Worm (Caenorhabditis elegans) whole organism, mixed stage, embryonic: ENCODE results near the gene dsl-5.

Experiments used
- M03D4.4 ChIP-seq: sonication (generic microtip); optimal IDR thresholded peaks from 2 replicates; lab custom pipeline; 2017; ENCODE audit warnings: mild to moderate bottlenecking, missing genetic modification characterization, missing compliant biosample characterization
- bed-3 ChIP-seq: fragments of 200-800 bp; sonication (Bioruptor generic); optimal IDR thresholded peaks from 3 replicates; lab custom pipeline; 2018; ENCODE audit warnings: mild to moderate bottlenecking, missing genetic modification characterization, moderate library complexity, missing compliant biosample characterization
- blmp-1 ChIP-seq: fragments of 150-350 bp; optimal IDR thresholded peaks from 2 replicates; lab custom pipeline; 2014; ENCODE audit warnings: missing biosample characterization, missing genetic modification characterization
- ceh-39 ChIP-seq: fragments of 150-350 bp; optimal IDR thresholded peaks from 2 replicates; lab custom pipeline; 2014; ENCODE audit warnings: missing biosample characterization, missing genetic modification characterization
- ceh-43 ChIP-seq: fragments of 200-800 bp; sonication (Bioruptor generic); optimal IDR thresholded peaks from 2 replicates; lab custom pipeline; 2018; ENCODE audit warnings: mild to moderate bottlenecking, missing genetic modification characterization, moderate library complexity, missing compliant biosample characterization
- ceh-83 ChIP-seq: fragments of 200-800 bp; sonication (Bioruptor generic); optimal IDR thresholded peaks from 2 replicates; lab custom pipeline; 2018; ENCODE audit warnings: mild to moderate bottlenecking, missing genetic modification characterization, missing compliant biosample characterization
- ces-1 ChIP-seq: fragments of 150-350 bp; optimal IDR thresholded peaks from 2 replicates; lab custom pipeline; 2014; ENCODE audit warnings: missing biosample characterization, missing genetic modification reagents, missing genetic modification characterization
- cnd-1 ChIP-seq: fragments of 200-800 bp; sonication (Bioruptor generic); optimal IDR thresholded peaks from 2 replicates; lab custom pipeline; 2018; ENCODE audit warnings: mild to moderate bottlenecking, missing genetic modification characterization, missing compliant biosample characterization
- drap-1 ChIP-seq: fragments of 200-800 bp; sonication (Bioruptor generic); optimal IDR thresholded peaks from 3 replicates; lab custom pipeline; 2018; ENCODE audit warnings: mild to moderate bottlenecking, missing genetic modification characterization, missing compliant biosample characterization
- elt-1 ChIP-seq: sonication (generic microtip); optimal IDR thresholded peaks from 2 replicates; lab custom pipeline; 2017; ENCODE audit warnings: missing genetic modification characterization, mild to moderate bottlenecking, missing compliant biosample characterization, antibody characterized with exemption, moderate library complexity, borderline replicate concordance; ENCODE audit not compliant: insufficient read depth
- elt-3 ChIP-seq: fragments of 150-350 bp; optimal IDR thresholded peaks from 2 replicates; lab custom pipeline; 2014; ENCODE audit warnings: missing biosample characterization, missing genetic modification characterization
- flh-1 ChIP-seq: fragments of 200-800 bp; sonication (Bioruptor generic); optimal IDR thresholded peaks from 2 replicates; lab custom pipeline; 2018; ENCODE audit warnings: mild to moderate bottlenecking, missing genetic modification characterization, moderate library complexity, missing compliant biosample characterization
- ham-2 ChIP-seq: fragments of 200-800 bp; sonication (Bioruptor generic); optimal IDR thresholded peaks from 2 replicates; lab custom pipeline; 2018; ENCODE audit warnings: mild to moderate bottlenecking, missing genetic modification characterization, missing compliant biosample characterization
- hlh-1 ChIP-seq: fragments of 150-350 bp; optimal IDR thresholded peaks from 2 replicates; lab custom pipeline; 2014; ENCODE audit warnings: missing biosample characterization, missing genetic modification reagents, missing genetic modification characterization
- lin-13 ChIP-seq: fragments of 150-350 bp; optimal IDR thresholded peaks from 2 replicates; lab custom pipeline; 2014; ENCODE audit warnings: missing biosample characterization, missing genetic modification characterization
- lin-32 ChIP-seq: fragments of 200-800 bp; sonication (Bioruptor generic); optimal IDR thresholded peaks from 2 replicates; lab custom pipeline; 2018; ENCODE audit warnings: mild to moderate bottlenecking, missing genetic modification characterization, missing compliant biosample characterization
- lsy-2 ChIP-seq: fragments of 150-350 bp; optimal IDR thresholded peaks from 2 replicates; lab custom pipeline; 2014; ENCODE audit warnings: missing biosample characterization, missing genetic modification characterization
- mab-5 ChIP-seq: fragments of 150-350 bp; optimal IDR thresholded peaks from 2 replicates; lab custom pipeline; 2014; ENCODE audit warnings: missing biosample characterization, missing genetic modification characterization
- mls-2 ChIP-seq: sonication (generic microtip); optimal IDR thresholded peaks from 2 replicates; lab custom pipeline; 2016; ENCODE audit warnings: mild to moderate bottlenecking, missing genetic modification characterization, moderate library complexity, missing compliant biosample characterization
- nhr-12 ChIP-seq: fragments of 150-350 bp; optimal IDR thresholded peaks from 2 replicates; lab custom pipeline; 2014; ENCODE audit warnings: missing biosample characterization, missing genetic modification characterization
- nhr-2 ChIP-seq: fragments of 150-350 bp; optimal IDR thresholded peaks from 2 replicates; lab custom pipeline; 2014; ENCODE audit warnings: missing biosample characterization, missing genetic modification characterization
- nhr-237 ChIP-seq: fragments of 150-350 bp; optimal IDR thresholded peaks from 2 replicates; lab custom pipeline; 2014; ENCODE audit warnings: missing biosample characterization, missing genetic modification characterization
- nhr-28 ChIP-seq: fragments of 150-350 bp; optimal IDR thresholded peaks from 2 replicates; lab custom pipeline; 2014; ENCODE audit warnings: missing biosample characterization, missing genetic modification characterization
- nhr-76 ChIP-seq: sonication (generic microtip); optimal IDR thresholded peaks from 2 replicates; lab custom pipeline; 2017; ENCODE audit warnings: missing biosample characterization, missing genetic modification characterization
- pha-4 ChIP-seq: fragments of 150-350 bp; optimal IDR thresholded peaks from 2 replicates; lab custom pipeline; 2018; ENCODE audit warnings: missing biosample characterization, missing genetic modification reagents, missing genetic modification characterization
- sem-2 ChIP-seq: fragments of 200-800 bp; sonication (Bioruptor generic); optimal IDR thresholded peaks from 2 replicates; lab custom pipeline; 2018; ENCODE audit warnings: mild to moderate bottlenecking, missing genetic modification characterization, missing compliant biosample characterization
- snpc-4 ChIP-seq: fragments of 150-350 bp; optimal IDR thresholded peaks from 2 replicates; lab custom pipeline; 2014; ENCODE audit warnings: missing biosample characterization, missing genetic modification characterization
- sptf-1 ChIP-seq: sonication (generic microtip); optimal IDR thresholded peaks from 2 replicates; lab custom pipeline; 2017; ENCODE audit warnings: mild to moderate bottlenecking, missing genetic modification characterization, moderate library complexity, missing compliant biosample characterization
- tbx-8 ChIP-seq: fragments of 200-800 bp; sonication (Bioruptor generic); optimal IDR thresholded peaks from 2 replicates; lab custom pipeline; 2018; ENCODE audit warnings: mild to moderate bottlenecking, missing genetic modification characterization, moderate library complexity, missing compliant biosample characterization
- unc-120 ChIP-seq: sonication (generic microtip); optimal IDR thresholded peaks from 2 replicates; lab custom pipeline; 2017; ENCODE audit warnings: missing genetic modification characterization, missing compliant biosample characterization; ENCODE audit not compliant: poor library complexity, severe bottlenecking
- unc-39 ChIP-seq: fragments of 150-350 bp; optimal IDR thresholded peaks from 2 replicates; lab custom pipeline; 2014; ENCODE audit warnings: missing biosample characterization, missing genetic modification characterization
- unc-62 ChIP-seq: fragments of 150-350 bp; optimal IDR thresholded peaks from 2 replicates; lab custom pipeline; 2014; ENCODE audit warnings: missing biosample characterization, missing genetic modification reagents, missing genetic modification characterization
- zip-8 ChIP-seq: fragments of 150-350 bp; optimal IDR thresholded peaks from 2 replicates; lab custom pipeline; 2014; ENCODE audit warnings: missing biosample characterization, missing genetic modification characterization
- ztf-11 ChIP-seq: fragments of 150-350 bp; optimal IDR thresholded peaks from 2 replicates; lab custom pipeline; 2014; ENCODE audit warnings: missing biosample characterization, missing genetic modification characterization

dsl-5 gene

DNA sequence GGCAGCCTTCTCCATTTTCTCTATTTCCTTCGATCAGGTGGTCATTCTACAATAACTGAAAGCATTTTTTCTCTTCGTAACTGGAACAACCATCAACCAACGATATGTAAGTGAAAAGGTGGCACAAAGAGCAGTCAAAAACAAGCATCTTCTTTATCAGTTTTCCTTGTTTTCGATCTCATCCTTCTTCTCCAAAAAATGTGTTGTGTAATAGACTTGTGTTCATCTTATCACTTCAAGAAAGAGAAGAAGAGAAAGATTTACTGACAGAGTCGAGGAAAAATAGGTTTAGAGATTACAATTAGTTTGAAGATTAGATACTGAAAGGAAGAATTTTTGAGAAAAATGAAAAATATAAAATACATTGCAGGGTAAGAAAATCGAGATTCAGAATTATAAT is 24.5 kb upstream of the dsl-5 start:
- TF ChIP-seq unc-39 (tag; lab: Kevin White, UChicago) (no peak), lsy-2 (tag; lab: Kevin White, UChicago) (no peak), nhr-12 (no peak), nhr-2 (tag; lab: Kevin White, UChicago) (no peak)
- TF ChIP-seq, all 35 proteins: peak for 0

DNA sequence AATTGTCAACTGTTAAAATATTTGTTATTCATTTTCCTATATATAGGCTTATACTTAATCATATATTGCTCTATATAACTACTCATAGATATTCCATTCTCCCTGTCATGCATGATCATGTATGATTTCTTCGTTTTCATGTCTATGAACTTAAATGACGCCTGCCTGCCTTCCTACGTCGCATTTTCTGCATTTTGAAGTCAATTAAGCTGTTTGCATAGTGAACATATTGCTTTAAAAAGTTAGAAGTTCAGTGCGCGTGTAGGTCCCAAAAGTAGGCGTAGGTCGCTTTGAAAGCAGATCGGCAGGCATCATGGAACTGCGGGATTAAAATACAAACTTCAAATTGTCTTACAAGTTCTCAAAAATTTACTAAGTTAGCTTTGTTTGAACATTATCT is 23.9 kb upstream of the dsl-5 start:
- TF ChIP-seq ham-2 = no peak
- no peak for TF ChIP-seq nhr-12
- TF ChIP-seq ceh-83 = no peak
- TF ChIP-seq lin-32 (GFP tag; lab: Kevin White, UChicago) = no peak
- TF ChIP-seq cnd-1 (tag; lab: Kevin White, UChicago) = no peak
- no peak for TF ChIP-seq hlh-1 (tag; lab: Kevin White, UChicago)
- TF ChIP-seq pha-4 (tag; lab: Kevin White, UChicago) = no peak
- no peak for TF ChIP-seq bed-3 (GFP tag; lab: Kevin White, UChicago)
- no peak for TF ChIP-seq mls-2 (tag; lab: Kevin White, UChicago)
- no peak for TF ChIP-seq elt-3
- no peak for TF ChIP-seq unc-62 (GFP tag; lab: Kevin White, UChicago)
- no peak for TF ChIP-seq tbx-8
- TF ChIP-seq ceh-39 (tag; lab: Kevin White, UChicago) = no peak
- no peak for TF ChIP-seq elt-1
- TF ChIP-seq sem-2 (GFP tag; lab: Kevin White, UChicago) = no peak
- no peak for TF ChIP-seq mab-5
- TF ChIP-seq nhr-237 (tag; lab: Kevin White, UChicago) = no peak
- TF ChIP-seq ceh-43 = no peak
- no peak for TF ChIP-seq blmp-1 (tag; lab: Kevin White, UChicago)
- TF ChIP-seq nhr-28 = no peak
- TF ChIP-seq, all 35 proteins: peak for 0

DNA sequence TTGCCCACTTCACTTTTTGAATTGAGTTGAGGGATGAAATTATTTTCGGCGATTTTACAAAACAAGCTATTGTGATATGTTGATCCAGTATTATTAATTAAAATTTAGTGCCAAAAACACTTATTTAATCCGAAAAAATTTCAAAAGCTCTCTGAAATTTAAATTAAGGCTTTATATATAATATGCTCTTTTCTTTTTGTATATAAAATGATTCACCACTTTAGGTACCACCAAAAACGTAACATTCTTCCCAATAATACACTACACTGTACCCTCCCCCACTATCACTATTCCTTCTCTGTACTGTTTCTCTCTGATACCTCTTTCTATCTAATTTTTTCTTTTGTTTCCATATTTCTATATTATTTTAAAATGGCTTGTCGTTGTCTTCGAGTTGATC is 23.0 kb upstream of the dsl-5 start, which contains the start of gene prx-2:
Gene prx-2 (plus strand): TSS at position 301 of the 400 bp plus-strand sequence.
- TF ChIP-seq zip-8 (tag; lab: Kevin White, UChicago) (no peak), unc-39 (tag; lab: Kevin White, UChicago) (no peak), ces-1 (GFP tag; lab: Kevin White, UChicago) (no peak), unc-120 (tag; lab: Kevin White, UChicago) (no peak), sem-2 (GFP tag; lab: Kevin White, UChicago) (no peak), nhr-12 (no peak), tbx-8 (no peak)

DNA sequence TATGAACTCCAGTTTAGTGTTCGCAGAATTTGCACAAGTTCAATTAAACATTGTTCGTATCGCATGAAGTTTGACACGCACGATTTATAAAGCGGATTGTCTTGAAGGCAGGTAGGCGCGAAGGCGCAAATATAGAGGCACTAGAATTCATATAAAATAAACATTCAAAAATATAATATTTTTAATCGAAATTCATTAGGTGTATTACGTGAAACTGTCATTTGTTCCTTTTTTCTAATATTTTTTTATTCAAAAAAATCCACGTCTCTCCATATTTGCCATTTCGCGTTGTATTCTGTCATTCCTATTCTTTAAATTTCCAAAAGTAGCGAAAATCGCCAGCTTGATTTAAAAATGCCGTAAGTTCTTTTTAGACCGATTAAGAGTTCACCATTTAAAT is 21.0 kb upstream of the dsl-5 start, which contains the start of gene ZK809.1:
Gene ZK809.1 (plus strand): TSS at position 301 of the 400 bp plus-strand sequence.
- no peak for TF ChIP-seq M03D4.4 (tag; lab: Kevin White, UChicago)
- TF ChIP-seq unc-39 (tag; lab: Kevin White, UChicago) = no peak
- no peak for TF ChIP-seq ham-2
- no peak for TF ChIP-seq blmp-1 (tag; lab: Kevin White, UChicago)
- no peak for TF ChIP-seq lin-32 (GFP tag; lab: Kevin White, UChicago)
- TF ChIP-seq nhr-28 = no peak
- no peak for TF ChIP-seq lin-13 (tag; lab: Kevin White, UChicago)
- TF ChIP-seq ceh-83 = no peak
- no peak for TF ChIP-seq sptf-1 (tag; lab: Kevin White, UChicago)
- TF ChIP-seq flh-1 (GFP tag; lab: Kevin White, UChicago) = no peak
- TF ChIP-seq nhr-2 (tag; lab: Kevin White, UChicago) = no peak
- TF ChIP-seq nhr-76 (tag; lab: Kevin White, UChicago) = no peak
- no peak for TF ChIP-seq cnd-1 (tag; lab: Kevin White, UChicago)
- TF ChIP-seq ztf-11 (tag; lab: Kevin White, UChicago) = no peak
- no peak for TF ChIP-seq zip-8 (tag; lab: Kevin White, UChicago)
- TF ChIP-seq snpc-4 (tag; lab: Kevin White, UChicago) = no peak
- no peak for TF ChIP-seq mls-2 (tag; lab: Kevin White, UChicago)
- no peak for TF ChIP-seq nhr-237 (tag; lab: Kevin White, UChicago)
- no peak for TF ChIP-seq ceh-39 (tag; lab: Kevin White, UChicago)

DNA sequence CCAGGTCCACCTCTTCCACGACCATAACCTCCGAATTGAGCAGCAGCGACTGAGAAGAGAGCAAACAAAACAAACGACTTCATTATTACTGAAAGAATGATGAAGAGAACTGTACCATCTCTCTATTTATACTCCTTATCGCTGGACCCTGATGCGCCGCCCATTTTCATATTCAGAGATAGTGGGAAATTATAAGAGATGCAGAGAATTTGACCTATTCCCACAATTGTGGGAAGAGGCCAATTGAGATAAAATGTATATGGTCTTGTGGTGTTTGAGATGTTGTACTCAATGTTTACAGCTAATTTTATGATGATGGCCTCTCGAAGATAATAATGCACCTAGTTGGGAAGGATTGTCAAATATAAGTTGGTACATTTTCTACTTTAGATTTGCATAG is 20.1 kb upstream of the dsl-5 start, which contains the start of gene ttr-50:
Gene ttr-50 (minus strand): TSS at position 101 of the 400 bp plus-strand sequence.
- TF ChIP-seq unc-39 (tag; lab: Kevin White, UChicago) (no peak), cnd-1 (tag; lab: Kevin White, UChicago) (no peak), unc-62 (GFP tag; lab: Kevin White, UChicago) (no peak), ceh-39 (tag; lab: Kevin White, UChicago) (no peak), lsy-2 (tag; lab: Kevin White, UChicago) (no peak), elt-3 (no peak), nhr-12 (no peak), drap-1 (no peak), ces-1 (GFP tag; lab: Kevin White, UChicago) (no peak)
- TF ChIP-seq, all 35 proteins: peak for 0
